Fruit fly (Drosophila melanogaster) whole organism, pupa: ENCODE results near the gene CG34434.

ENCODE experiments used
- CG13204 ChIP-seq: fragments of 200-800 bp; sonication (Bioruptor generic); optimal IDR thresholded peaks from 2 replicates; lab custom pipeline; 2018; ENCODE audit warnings: missing biosample characterization, mild to moderate bottlenecking, missing genetic modification characterization, moderate library complexity
- CG34367 ChIP-seq: fragments of 200-800 bp; sonication (Bioruptor generic); optimal IDR thresholded peaks from 2 replicates; lab custom pipeline; 2018; ENCODE audit warnings: missing biosample characterization, mild to moderate bottlenecking, missing genetic modification characterization
- CG4496 ChIP-seq: fragments of 200-800 bp; sonication (Bioruptor generic); IDR thresholded peaks from 3 replicates; pipeline ENCODE4 v1.3.6; 2022; ENCODE audit warnings: missing biosample characterization, missing genetic modification characterization
- CG8159 ChIP-seq: fragments of 200-800 bp; sonication (Bioruptor generic); optimal IDR thresholded peaks from 3 replicates; lab custom pipeline; 2018; ENCODE audit warnings: missing biosample characterization, mild to moderate bottlenecking, missing genetic modification characterization, moderate library complexity
- EcR ChIP-seq: fragments of 200-800 bp; sonication (Bioruptor generic); optimal IDR thresholded peaks from 3 replicates; lab custom pipeline; 2019; ENCODE audit warnings: missing biosample characterization, missing genetic modification characterization, mild to moderate bottlenecking, moderate library complexity, missing genetic modification reagents
- Ets98B ChIP-seq: fragments of 200-800 bp; sonication (Bioruptor generic); IDR thresholded peaks from 2 replicates; pipeline ENCODE4 v1.3.6; 2022; ENCODE audit warnings: missing biosample characterization, missing genetic modification characterization
- Pif1A ChIP-seq: fragments of 200-800 bp; sonication (Bioruptor generic); optimal IDR thresholded peaks from 3 replicates; lab custom pipeline; 2016; ENCODE audit warnings: missing biosample characterization, missing genetic modification characterization
- Pif1B ChIP-seq: fragments of 200-800 bp; sonication (Bioruptor generic); optimal IDR thresholded peaks from 3 replicates; lab custom pipeline; 2016; ENCODE audit warnings: missing biosample characterization, missing genetic modification characterization
- gl ChIP-seq: fragments of 200-800 bp; sonication (Bioruptor generic); optimal IDR thresholded peaks from 2 replicates; lab custom pipeline; 2018; ENCODE audit warnings: missing biosample characterization, mild to moderate bottlenecking, missing genetic modification characterization

- TF ChIP-seq CG4496 (GFP tag; lab: Robert Waterston, UW) = no peak
- TF ChIP-seq Pif1A (GFP tag; lab: Kevin White, UChicago) = no peak
- TF ChIP-seq Pif1B (GFP tag; lab: Kevin White, UChicago) = no peak
- no peak for TF ChIP-seq CG13204 (GFP tag; lab: Kevin White, UChicago)
- no peak for TF ChIP-seq gl (tag; lab: Kevin White, UChicago)
- TF ChIP-seq CG8159 = no peak
- no peak for TF ChIP-seq Ets98B (GFP tag; lab: Robert Waterston, UW)
- TF ChIP-seq CG34367 = no peak
- TF ChIP-seq EcR (GFP tag; lab: Kevin White, UChicago) = no peak
Measured at dm6 chrX:5612977-5613376, 3.2 kb downstream of the CG34434 start.
